Fruit fly (Drosophila melanogaster): Measurements from ENCODE around the gene CG32639.

The CG32639 gene

DNA sequence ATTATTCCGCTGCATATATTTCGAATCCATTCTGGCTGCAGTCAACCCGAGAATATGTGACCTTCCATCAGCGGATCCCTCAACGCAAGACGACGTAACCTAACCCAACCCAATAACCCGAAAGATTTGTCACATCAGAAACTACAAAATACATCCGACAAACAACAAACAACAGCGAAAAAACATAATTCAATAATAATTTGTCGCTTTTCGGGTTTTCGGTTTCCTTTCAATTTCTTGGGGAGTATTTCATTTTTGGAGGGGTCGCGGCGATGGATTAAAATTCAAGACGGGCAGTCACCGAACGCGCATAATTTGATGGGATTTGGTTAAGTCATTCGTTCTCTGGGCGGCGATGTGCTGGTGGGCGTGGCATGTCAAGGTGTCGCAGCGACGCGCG lies 5.4 kb downstream of the CG32639 start:
- TF ChIP-seq svp (GFP tag) (peak; percentile 28), CG10631 (GFP tag; optimal IDR thresholded peaks at IDR 0.05) (no peak), Hr4 (GFP tag; optimal IDR thresholded peaks at IDR 0.05) (no peak), achi (GFP tag; optimal IDR thresholded peaks at IDR 0.05) (no peak), Smox (GFP tag; optimal IDR thresholded peaks at IDR 0.05) (no peak)

DNA sequence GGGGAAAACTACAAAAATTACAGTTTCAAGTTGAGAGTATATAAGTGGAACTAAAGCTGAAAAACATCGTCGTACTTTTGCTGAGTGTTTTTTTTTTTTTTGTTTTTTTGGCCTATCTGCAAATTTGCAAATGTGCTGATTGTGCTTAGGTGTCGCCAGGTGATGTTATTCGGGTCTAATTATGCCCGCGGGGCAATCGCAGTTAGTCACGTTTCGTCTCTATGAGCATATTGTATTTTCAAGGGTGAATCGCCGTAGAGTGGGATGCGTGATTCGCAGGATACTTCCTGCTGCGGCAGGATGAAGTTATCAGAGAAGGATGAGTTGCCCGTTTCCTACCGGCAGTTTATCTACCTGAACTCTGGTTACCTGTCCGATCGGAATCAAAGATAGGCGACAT lies 6.5 kb downstream of the CG32639 start:
- no peak for TF ChIP-seq fkh (GFP tag; optimal IDR thresholded peaks at IDR 0.05)
- no peak for TF ChIP-seq topi (GFP tag; optimal IDR thresholded peaks at IDR 0.05)
- TF ChIP-seq cyc (GFP tag; optimal IDR thresholded peaks at IDR 0.05) = no peak
- TF ChIP-seq lz (GFP tag; optimal IDR thresholded peaks at IDR 0.05) = no peak
- no peak for TF ChIP-seq Eip75B (GFP tag; optimal IDR thresholded peaks at IDR 0.05)
- TF ChIP-seq spab (GFP tag; optimal IDR thresholded peaks at IDR 0.05) = no peak
- no peak for TF ChIP-seq CG6808 (GFP tag; optimal IDR thresholded peaks at IDR 0.05)
- no peak for TF ChIP-seq Lpt (GFP tag; optimal IDR thresholded peaks at IDR 0.05)
- no peak for TF ChIP-seq esn (GFP tag; optimal IDR thresholded peaks at IDR 0.05)

DNA sequence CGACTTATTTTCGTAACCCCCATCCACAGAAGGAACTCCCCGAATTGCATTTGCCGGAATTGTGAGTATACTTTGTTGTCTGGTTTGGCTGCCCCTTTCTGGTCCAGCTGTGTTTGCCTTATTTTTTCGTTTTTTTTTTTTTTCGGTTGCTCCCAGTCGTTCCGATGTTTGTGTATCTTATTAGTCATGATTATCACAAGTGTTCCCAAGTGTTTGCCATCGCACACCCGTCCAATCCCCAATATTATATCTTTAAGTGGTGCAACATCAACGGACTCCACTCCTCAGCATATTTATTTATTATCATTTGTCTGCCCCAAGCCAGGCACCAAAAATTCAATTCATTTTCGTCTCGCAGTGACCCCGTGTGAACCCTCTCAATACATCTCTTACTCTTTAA lies 7.1 kb downstream of the CG32639 start:
- TF ChIP-seq fkh (GFP tag; optimal IDR thresholded peaks at IDR 0.05) (peak; percentile 56), vri (GFP tag; optimal IDR thresholded peaks at IDR 0.05) (peak; percentile 29), svp (GFP tag) (peak; percentile 16), Met (GFP tag; optimal IDR thresholded peaks at IDR 0.05) (no peak)

DNA sequence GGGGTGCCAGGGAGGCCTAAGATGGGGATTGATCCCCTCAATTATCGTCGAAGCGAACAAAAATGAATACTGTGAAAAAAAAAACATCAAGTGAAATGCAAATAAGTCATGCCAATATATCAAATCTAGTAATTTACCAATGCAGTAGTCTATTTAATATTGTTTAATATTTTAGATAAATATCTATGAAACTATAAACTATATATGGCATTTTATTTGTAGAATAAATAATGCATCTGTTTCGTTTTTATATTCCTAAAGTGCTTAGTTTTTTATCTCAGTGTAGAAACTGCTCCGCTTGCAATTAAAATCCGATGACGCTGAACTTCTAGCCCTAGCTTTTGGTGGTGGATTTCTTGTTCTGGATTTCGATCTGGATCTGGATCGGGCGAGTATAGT lies 8.2 kb downstream of the CG32639 start:
- peak; percentile 8 for TF ChIP-seq Eip78C (GFP tag)
- TF ChIP-seq dsx (GFP tag; optimal IDR thresholded peaks at IDR 0.05; ENCODE audit: poor library complexity, severe bottlenecking) = no peak

DNA sequence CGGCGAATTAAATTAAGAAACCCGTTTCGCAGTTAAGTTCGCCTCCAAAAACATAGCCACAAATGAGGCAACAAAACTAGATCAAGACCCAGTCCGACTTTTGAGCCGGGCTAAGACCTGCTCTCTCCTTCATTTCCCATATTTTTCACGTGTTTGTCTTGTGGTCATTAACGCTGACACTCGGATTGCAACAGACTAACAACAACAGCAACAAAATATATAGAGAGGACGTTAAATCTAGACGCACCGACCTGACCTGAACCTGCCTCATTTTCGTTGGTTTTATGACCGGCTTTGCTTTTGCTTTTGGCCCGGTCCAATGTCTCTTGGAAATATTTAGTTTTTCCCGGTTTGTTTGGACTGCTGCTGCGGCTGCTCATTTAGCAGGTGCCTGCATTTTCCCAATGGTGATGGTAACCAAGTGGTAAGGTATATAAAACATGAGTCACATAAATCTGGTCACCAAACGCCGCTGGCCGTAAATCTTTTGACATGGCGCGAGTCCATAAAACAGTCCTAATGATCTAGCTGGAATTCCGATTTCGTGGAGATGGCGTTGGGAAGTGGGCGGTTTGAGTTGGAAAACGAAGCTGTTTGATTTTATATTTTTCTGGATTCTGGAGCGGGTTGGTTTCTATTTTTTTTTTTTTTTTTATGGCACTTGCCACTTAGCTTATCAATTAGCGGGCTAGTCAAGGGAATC lies 8.7 kb downstream of the CG32639 start:
- TF ChIP-seq Sox102F (GFP tag; optimal IDR thresholded peaks at IDR 0.05) (no peak), Lpt (GFP tag; optimal IDR thresholded peaks at IDR 0.05) (no peak), Met (GFP tag; optimal IDR thresholded peaks at IDR 0.05) (no peak), Gug (GFP tag; IDR thresholded peaks at IDR 0.05) (no peak), Eip93F (GFP tag; optimal IDR thresholded peaks at IDR 0.05) (no peak), lz (GFP tag; optimal IDR thresholded peaks at IDR 0.05) (no peak), fd59A (GFP tag; optimal IDR thresholded peaks at IDR 0.05) (no peak), CG3919 (GFP tag; optimal IDR thresholded peaks at IDR 0.05) (no peak), CG11902 (GFP tag; optimal IDR thresholded peaks at IDR 0.05) (no peak), CG32006 (GFP tag; optimal IDR thresholded peaks at IDR 0.05) (no peak), vri (GFP tag; optimal IDR thresholded peaks at IDR 0.05) (no peak), OdsH (GFP tag; optimal IDR thresholded peaks at IDR 0.05) (no peak), acj6 (GFP tag; optimal IDR thresholded peaks at IDR 0.05) (no peak), CG15336 (GFP tag; IDR thresholded peaks at IDR 0.05) (no peak), Hr38 (GFP tag; optimal IDR thresholded peaks at IDR 0.05) (no peak), Ets21C (GFP tag; optimal IDR thresholded peaks at IDR 0.05) (no peak), CG6163 (GFP tag; IDR thresholded peaks at IDR 0.05) (no peak), spab (GFP tag; optimal IDR thresholded peaks at IDR 0.05) (no peak), fd85E (GFP tag; optimal IDR thresholded peaks at IDR 0.05) (no peak), CG8319 (GFP tag; optimal IDR thresholded peaks at IDR 0.05) (no peak)

DNA sequence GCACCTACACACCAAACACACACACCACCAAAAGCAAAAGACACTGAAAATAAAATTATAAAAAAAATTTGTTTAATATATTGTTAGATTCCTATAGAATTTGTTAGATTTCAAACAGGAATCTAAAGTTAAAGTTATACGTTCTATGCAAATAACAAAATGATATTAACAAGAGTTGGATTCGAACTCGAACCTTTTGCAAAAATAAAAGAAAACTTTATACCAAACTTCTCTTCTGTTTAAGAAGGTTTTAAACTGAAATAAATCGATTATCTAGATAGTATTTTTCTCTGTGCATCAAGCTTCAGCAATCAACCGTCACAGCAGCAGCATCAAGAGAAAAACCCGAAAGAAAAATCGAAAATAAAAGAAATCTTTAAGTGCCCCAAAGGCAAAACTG lies 9.9 kb downstream of the CG32639 start:
- TF ChIP-seq CG6792 (GFP tag; optimal IDR thresholded peaks at IDR 0.05) (peak; percentile 32), CG6163 (GFP tag; IDR thresholded peaks at IDR 0.05) (peak; percentile 30; the same call in 1 of the 3 replicates), CG11902 (GFP tag; optimal IDR thresholded peaks at IDR 0.05) (peak; percentile 1), CG4318 (GFP tag; optimal IDR thresholded peaks at IDR 0.05) (peak; percentile 71), Ets96B (tag; optimal IDR thresholded peaks at IDR 0.05) (peak; percentile 59), topi (GFP tag; optimal IDR thresholded peaks at IDR 0.05) (peak; percentile 35), Eip93F (GFP tag; optimal IDR thresholded peaks at IDR 0.05) (no peak), CG15336 (GFP tag; IDR thresholded peaks at IDR 0.05) (peak; percentile 82), Met (GFP tag; optimal IDR thresholded peaks at IDR 0.05) (peak; percentile 26), pdm3 (GFP tag; optimal IDR thresholded peaks at IDR 0.05) (peak; percentile 57), fd59A (GFP tag; optimal IDR thresholded peaks at IDR 0.05) (peak; percentile 37), Sox14 (GFP tag; optimal IDR thresholded peaks at IDR 0.05) (peak; percentile 27), CG8319 (GFP tag; optimal IDR thresholded peaks at IDR 0.05) (peak; percentile 19), fkh (GFP tag; optimal IDR thresholded peaks at IDR 0.05) (no peak), CG10631 (GFP tag; optimal IDR thresholded peaks at IDR 0.05) (peak; percentile 63), Eip78C (GFP tag) (peak; percentile 94), CG31627 (GFP tag; optimal IDR thresholded peaks at IDR 0.05) (no peak), achi (GFP tag; optimal IDR thresholded peaks at IDR 0.05) (peak; percentile 71), Gug (GFP tag; IDR thresholded peaks at IDR 0.05) (peak; percentile 47; the same call in 1 of the 2 replicates), CG3032 (tag; optimal IDR thresholded peaks at IDR 0.05) (peak; percentile 63), CG1621 (tag; optimal IDR thresholded peaks at IDR 0.05) (no peak)
